Worm (Caenorhabditis elegans) whole organism, L2 larva: ENCODE results near the gene ZC317.2.

Source experiments
- C34F6.9 ChIP-seq: fragments of 150-350 bp; optimal IDR thresholded peaks from 2 replicates; lab custom pipeline; 2014; ENCODE audit warnings: missing biosample characterization, missing genetic modification characterization
- F13H6.1 ChIP-seq: sonication (generic microtip); optimal IDR thresholded peaks from 2 replicates; lab custom pipeline; 2016; ENCODE audit warnings: missing genetic modification characterization, missing compliant biosample characterization
- R02D3.7 ChIP-seq: fragments of 150-350 bp; optimal IDR thresholded peaks from 2 replicates; lab custom pipeline; 2014; ENCODE audit warnings: missing biosample characterization, missing genetic modification characterization
- Y55F3AM.14 ChIP-seq: fragments of 200-800 bp; sonication (Bioruptor generic); optimal IDR thresholded peaks from 2 replicates; lab custom pipeline; 2018; ENCODE audit warnings: mild to moderate bottlenecking, missing genetic modification characterization, missing compliant biosample characterization
- ZK546.5 ChIP-seq: sonication (generic microtip); optimal IDR thresholded peaks from 2 replicates; lab custom pipeline; 2017; ENCODE audit warnings: missing biosample characterization, missing genetic modification characterization
- alr-1 ChIP-seq: fragments of 150-350 bp; optimal IDR thresholded peaks from 2 replicates; lab custom pipeline; 2014; ENCODE audit warnings: missing biosample characterization, missing genetic modification characterization
- aly-2 ChIP-seq: fragments of 150-350 bp; optimal IDR thresholded peaks from 2 replicates; lab custom pipeline; 2014; ENCODE audit warnings: missing biosample characterization, missing genetic modification characterization
- ama-1 ChIP-seq: fragments of 150-350 bp; optimal IDR thresholded peaks from 2 replicates; lab custom pipeline; 2018; ENCODE audit warnings: inconsistent platforms
- blmp-1 ChIP-seq: sonication (generic microtip); optimal IDR thresholded peaks from 2 replicates; lab custom pipeline; 2017; ENCODE audit warnings: missing genetic modification characterization, mild to moderate bottlenecking, missing compliant biosample characterization, antibody characterized with exemption, moderate library complexity; ENCODE audit not compliant: insufficient read depth
- ceh-16 ChIP-seq: fragments of 150-350 bp; optimal IDR thresholded peaks from 2 replicates; lab custom pipeline; 2014; ENCODE audit warnings: missing biosample characterization, missing genetic modification characterization
- ceh-82 ChIP-seq: fragments of 150-350 bp; optimal IDR thresholded peaks from 2 replicates; lab custom pipeline; 2014; ENCODE audit warnings: missing biosample characterization, missing genetic modification characterization
- crh-2 ChIP-seq: sonication (generic microtip); optimal IDR thresholded peaks from 2 replicates; lab custom pipeline; 2017; ENCODE audit warnings: missing biosample characterization, missing genetic modification characterization
- dmd-4 ChIP-seq: sonication (generic microtip); optimal IDR thresholded peaks from 2 replicates; lab custom pipeline; 2017; ENCODE audit warnings: missing biosample characterization, missing genetic modification characterization
- egl-27 ChIP-seq: sonication (generic microtip); optimal IDR thresholded peaks from 3 replicates; lab custom pipeline; 2017; ENCODE audit warnings: missing biosample characterization, missing genetic modification reagents, missing genetic modification characterization
- elt-1 ChIP-seq: fragments of 150-350 bp; optimal IDR thresholded peaks from 2 replicates; lab custom pipeline; 2014; ENCODE audit warnings: missing biosample characterization, missing genetic modification characterization
- elt-3 ChIP-seq: sonication (generic microtip); optimal IDR thresholded peaks from 2 replicates; lab custom pipeline; 2017; ENCODE audit warnings: missing biosample characterization, missing genetic modification characterization
- fos-1 ChIP-seq: fragments of 150-350 bp; optimal IDR thresholded peaks from 2 replicates; lab custom pipeline; 2014; ENCODE audit warnings: missing biosample characterization, missing genetic modification characterization
- gmeb-1 ChIP-seq: fragments of 150-350 bp; optimal IDR thresholded peaks from 2 replicates; lab custom pipeline; 2014; ENCODE audit warnings: missing biosample characterization, missing genetic modification characterization
- lin-11 ChIP-seq: fragments of 150-350 bp; sonication (generic microtip); optimal IDR thresholded peaks from 2 replicates; lab custom pipeline; 2014; ENCODE audit warnings: missing biosample characterization, missing genetic modification characterization, inconsistent platforms, mixed read lengths
- lin-13 ChIP-seq: fragments of 150-350 bp; optimal IDR thresholded peaks from 2 replicates; lab custom pipeline; 2014; ENCODE audit warnings: missing biosample characterization, missing genetic modification reagents, missing genetic modification characterization
- lin-39 ChIP-seq: fragments of 150-350 bp; optimal IDR thresholded peaks from 2 replicates; lab custom pipeline; 2014; ENCODE audit warnings: missing biosample characterization, missing genetic modification reagents, missing genetic modification characterization
- lsy-2 ChIP-seq, 2 experiments: fragments of 150-350 bp in 1 of 2; sonication (generic microtip) in 1 of 2; optimal IDR thresholded peaks; 2 replicates each; lab custom pipeline; 2014 to 2017; ENCODE audit warnings: missing biosample characterization in 2 of 2, missing genetic modification characterization in 2 of 2
- mab-5 ChIP-seq: fragments of 150-350 bp; optimal IDR thresholded peaks from 2 replicates; lab custom pipeline; 2014; ENCODE audit warnings: missing biosample characterization, missing genetic modification characterization
- mbf-1 ChIP-seq: sonication (generic microtip); optimal IDR thresholded peaks from 2 replicates; lab custom pipeline; 2017; ENCODE audit warnings: missing biosample characterization, missing genetic modification characterization
- mdl-1 ChIP-seq, 2 experiments: fragments of 150-350 bp in 1 of 2; sonication (generic microtip) in 1 of 2; optimal IDR thresholded peaks; 2 replicates each; lab custom pipeline; 2017; ENCODE audit warnings: missing biosample characterization in 2 of 2, missing genetic modification characterization in 2 of 2
- nhr-10 ChIP-seq: sonication (generic microtip); optimal IDR thresholded peaks from 2 replicates; lab custom pipeline; 2017; ENCODE audit warnings: missing biosample characterization, missing genetic modification characterization
- nhr-11 ChIP-seq: fragments of 150-350 bp; optimal IDR thresholded peaks from 2 replicates; lab custom pipeline; 2014; ENCODE audit warnings: missing biosample characterization, missing genetic modification characterization
- nhr-12 ChIP-seq: fragments of 150-350 bp; optimal IDR thresholded peaks from 2 replicates; lab custom pipeline; 2014; ENCODE audit warnings: missing biosample characterization, missing genetic modification characterization
- nhr-129 ChIP-seq: fragments of 150-350 bp; optimal IDR thresholded peaks from 2 replicates; lab custom pipeline; 2014; ENCODE audit warnings: missing biosample characterization, missing genetic modification characterization
- nhr-21 ChIP-seq: fragments of 150-350 bp; optimal IDR thresholded peaks from 2 replicates; lab custom pipeline; 2014; ENCODE audit warnings: missing biosample characterization, missing genetic modification characterization
- nhr-23 ChIP-seq: fragments of 150-350 bp; optimal IDR thresholded peaks from 2 replicates; lab custom pipeline; 2014; ENCODE audit warnings: missing biosample characterization, missing genetic modification reagents, missing genetic modification characterization
- nhr-237 ChIP-seq: fragments of 150-350 bp; optimal IDR thresholded peaks from 2 replicates; lab custom pipeline; 2014; ENCODE audit warnings: missing biosample characterization, missing genetic modification characterization
- nhr-25 ChIP-seq: fragments of 150-350 bp; sonication (generic microtip); optimal IDR thresholded peaks from 3 replicates; lab custom pipeline; 2014; ENCODE audit warnings: missing biosample characterization, missing genetic modification characterization
- nhr-6 ChIP-seq: fragments of 150-350 bp; optimal IDR thresholded peaks from 2 replicates; lab custom pipeline; 2014; ENCODE audit warnings: missing biosample characterization, missing genetic modification characterization
- nhr-77 ChIP-seq: fragments of 150-350 bp; optimal IDR thresholded peaks from 2 replicates; lab custom pipeline; 2014; ENCODE audit warnings: missing biosample characterization, missing genetic modification characterization
- peb-1 ChIP-seq: fragments of 150-350 bp; optimal IDR thresholded peaks from 2 replicates; lab custom pipeline; 2014; ENCODE audit warnings: missing biosample characterization, missing genetic modification characterization
- sem-4 ChIP-seq: fragments of 150-350 bp; optimal IDR thresholded peaks from 2 replicates; lab custom pipeline; 2014; ENCODE audit warnings: missing biosample characterization, missing genetic modification reagents, missing genetic modification characterization
- skn-1 ChIP-seq: sonication (generic microtip); optimal IDR thresholded peaks from 2 replicates; lab custom pipeline; 2017; ENCODE audit warnings: missing biosample characterization, missing genetic modification characterization
- sma-3 ChIP-seq: sonication (generic microtip); optimal IDR thresholded peaks from 2 replicates; lab custom pipeline; 2016; ENCODE audit warnings: missing genetic modification reagents, missing genetic modification characterization, missing compliant biosample characterization
- sma-9 ChIP-seq, 2 experiments: fragments of 150-350 bp in 1 of 2; sonication (generic microtip) in 1 of 2; optimal IDR thresholded peaks; 2 replicates each; lab custom pipeline; 2014 to 2016; ENCODE audit warnings: missing genetic modification characterization in 2 of 2, mild to moderate bottlenecking in 1 of 2, missing biosample characterization in 1 of 2, missing compliant biosample characterization in 1 of 2, missing genetic modification reagents in 1 of 2, moderate library complexity in 1 of 2
- snpc-4 ChIP-seq: fragments of 150-350 bp; optimal IDR thresholded peaks from 2 replicates; lab custom pipeline; 2014; ENCODE audit warnings: missing biosample characterization, missing genetic modification characterization
- unc-39 ChIP-seq: fragments of 150-350 bp; optimal IDR thresholded peaks from 2 replicates; lab custom pipeline; 2014; ENCODE audit warnings: missing biosample characterization, missing genetic modification characterization
- unc-55 ChIP-seq: fragments of 150-350 bp; sonication (generic microtip); optimal IDR thresholded peaks from 3 replicates; lab custom pipeline; 2014; ENCODE audit warnings: missing biosample characterization, missing genetic modification reagents, missing genetic modification characterization
- unc-62 ChIP-seq: fragments of 150-350 bp; optimal IDR thresholded peaks from 2 replicates; lab custom pipeline; 2014; ENCODE audit warnings: missing biosample characterization, missing genetic modification reagents, missing genetic modification characterization
- zag-1 ChIP-seq: fragments of 150-350 bp; optimal IDR thresholded peaks from 2 replicates; lab custom pipeline; 2014; ENCODE audit warnings: missing biosample characterization, missing genetic modification characterization
- ztf-1 ChIP-seq: fragments of 200-800 bp; sonication (Bioruptor generic); conservative IDR thresholded peaks from 2 replicates; pipeline ENCODE4 v1.3.6; 2022; ENCODE audit warnings: missing genetic modification characterization, missing compliant biosample characterization
- ztf-11 ChIP-seq: sonication (generic microtip); optimal IDR thresholded peaks from 2 replicates; lab custom pipeline; 2017; ENCODE audit warnings: missing biosample characterization, missing genetic modification characterization
- ztf-4 ChIP-seq: fragments of 150-350 bp; optimal IDR thresholded peaks from 2 replicates; lab custom pipeline; 2014; ENCODE audit warnings: missing biosample characterization, missing genetic modification characterization

ZC317.2 gene

DNA sequence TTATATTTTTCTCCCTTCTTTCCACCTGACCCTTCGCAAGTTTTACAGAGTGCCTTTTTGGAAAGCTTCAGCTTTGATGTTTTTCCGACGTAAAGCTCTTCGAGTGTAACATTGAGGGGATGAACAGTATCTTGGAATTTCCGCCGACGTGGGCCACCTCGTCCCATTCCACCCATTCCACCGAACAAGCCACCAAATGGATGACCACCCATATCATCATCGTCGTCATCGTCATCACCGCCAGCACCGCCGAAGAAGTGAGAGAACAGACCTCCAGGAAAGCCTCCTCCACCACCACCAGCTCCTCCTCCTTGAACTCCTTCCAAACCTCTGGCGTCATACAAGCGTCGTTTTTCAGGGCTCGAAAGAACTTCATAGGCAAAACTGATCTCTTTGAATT is 44.4 kb downstream of the ZC317.2 start:
- no peak for TF ChIP-seq mbf-1 (tag; lab: Kevin White, UChicago)
- TF ChIP-seq, all 48 proteins: peak for 0

DNA sequence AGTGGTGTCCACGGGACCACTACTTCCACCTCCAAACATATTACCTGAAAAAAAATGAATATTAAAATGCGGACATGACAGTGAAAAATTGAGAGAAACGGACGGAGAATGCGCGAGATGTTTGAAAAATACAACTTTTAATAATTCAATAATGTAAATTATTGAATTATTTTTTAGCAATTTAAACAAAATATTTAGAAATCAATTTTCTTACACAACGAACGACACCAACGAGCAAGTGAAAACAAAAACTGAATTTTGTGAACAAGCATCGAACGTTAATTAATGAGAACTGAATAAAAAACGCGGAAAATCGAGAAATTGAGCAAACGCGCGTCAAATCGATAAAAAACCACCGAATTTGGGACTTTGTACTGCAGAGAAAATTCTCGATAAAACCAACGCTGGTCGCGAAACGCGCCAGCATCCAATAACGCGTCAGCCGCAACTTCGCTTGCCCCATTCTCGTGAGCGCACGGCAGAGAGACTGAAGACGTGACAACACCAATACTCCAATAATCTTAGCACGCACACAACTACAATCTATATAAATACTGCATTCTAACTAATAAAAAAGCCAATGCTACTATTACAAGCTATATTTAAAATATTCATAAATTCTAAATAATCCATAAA is 45.0 kb downstream of the ZC317.2 start, which contains the start of the genes dnj-19 and nhr-47:
TSS of gene dnj-19 (minus strand) at position 51 of the 636 bp plus-strand sequence.
TSS of gene nhr-47 (plus strand) at position 447 of the 636 bp plus-strand sequence.
- peak; percentile 7 for TF ChIP-seq nhr-237
- peak; percentile 42 for TF ChIP-seq nhr-10 (tag; lab: Kevin White, UChicago)
- peak; percentile 89 to 93 for TF ChIP-seq lsy-2 (tag; optimal IDR thresholded peaks at IDR 0.05; lab: Kevin White, UChicago)
- TF ChIP-seq unc-55 (GFP tag; lab: Kevin White, UChicago): peak; percentile 95
- TF ChIP-seq ceh-82: peak; percentile 50
- peak; percentile 99 for TF ChIP-seq Y55F3AM.14 (GFP tag; lab: Kevin White, UChicago)
- TF ChIP-seq blmp-1: peak; percentile 26
- TF ChIP-seq nhr-6 (tag; lab: Kevin White, UChicago): peak; percentile 56
- peak; percentile 61 for TF ChIP-seq ceh-16
- peak; percentile 91 for TF ChIP-seq sma-9 (GFP tag; optimal IDR thresholded peaks at IDR 0.05; lab: Kevin White, UChicago)
- TF ChIP-seq sma-9 (tag; optimal IDR thresholded peaks at IDR 0.05; lab: Kevin White, UChicago): no peak
- peak; percentile 49 for TF ChIP-seq fos-1 (tag; lab: Kevin White, UChicago)
- peak; percentile 73 for TF ChIP-seq egl-27
- peak; percentile 81 for TF ChIP-seq nhr-21 (tag; lab: Kevin White, UChicago)
- TF ChIP-seq mdl-1 (tag; optimal IDR thresholded peaks at IDR 0.05; lab: Kevin White, UChicago): peak in 1 of 2 experiments; percentile 68
- no peak for TF ChIP-seq nhr-11
- no peak for TF ChIP-seq peb-1 (tag; lab: Kevin White, UChicago)
- peak; percentile 88 for TF ChIP-seq F13H6.1 (tag; lab: Kevin White, UChicago)
- TF ChIP-seq crh-2 (tag; lab: Kevin White, UChicago): peak; percentile 93
- TF ChIP-seq elt-3 (tag; lab: Kevin White, UChicago): no peak
- peak; percentile 85 for TF ChIP-seq nhr-25 (tag; lab: Kevin White, UChicago)
- peak; percentile 87 for TF ChIP-seq nhr-129 (tag; lab: Kevin White, UChicago)
- TF ChIP-seq snpc-4 (tag; lab: Kevin White, UChicago): peak; percentile 74
- TF ChIP-seq mab-5 (tag; lab: Kevin White, UChicago): peak; percentile 86
- TF ChIP-seq unc-62 (GFP tag; lab: Kevin White, UChicago): peak; percentile 22
- no peak for TF ChIP-seq unc-39 (tag; lab: Kevin White, UChicago)
- TF ChIP-seq sem-4: peak; percentile 84
- TF ChIP-seq C34F6.9: peak; percentile 96
- no peak for TF ChIP-seq aly-2 (tag; lab: Kevin White, UChicago)
- peak; percentile 90 for TF ChIP-seq gmeb-1
- TF ChIP-seq ZK546.5 (tag; lab: Kevin White, UChicago): no peak
- peak; percentile 90 for TF ChIP-seq sma-3 (GFP tag; lab: Kevin White, UChicago)
- no peak for TF ChIP-seq elt-1
- no peak for TF ChIP-seq lin-39 (tag; lab: Kevin White, UChicago)
- TF ChIP-seq alr-1 (tag; lab: Kevin White, UChicago): no peak
- TF ChIP-seq nhr-23 (tag; lab: Kevin White, UChicago): no peak
- peak; percentile 83 for TF ChIP-seq lin-13 (GFP tag; lab: Kevin White, UChicago)
- no peak for TF ChIP-seq ztf-1 (GFP tag; lab: Robert Waterston, UW)
- peak; percentile 36 for TF ChIP-seq R02D3.7
- peak; percentile 97 for TF ChIP-seq lin-11 (tag; lab: Kevin White, UChicago)
- TF ChIP-seq dmd-4 (tag; lab: Kevin White, UChicago): no peak
- peak; percentile 66 for TF ChIP-seq ztf-4 (tag; lab: Kevin White, UChicago)
- no peak for TF ChIP-seq skn-1 (tag; lab: Kevin White, UChicago)
- peak; percentile 7 for TF ChIP-seq ama-1
- no peak for TF ChIP-seq nhr-77
- peak; percentile 37 for TF ChIP-seq nhr-12 (tag; lab: Kevin White, UChicago)
- TF ChIP-seq mbf-1 (tag; lab: Kevin White, UChicago): no peak
- no peak for TF ChIP-seq ztf-11 (tag; lab: Kevin White, UChicago)
- TF ChIP-seq zag-1: peak; percentile 43
- TF ChIP-seq, all 48 proteins: peak for 32
